Worm (Caenorhabditis elegans) whole organism, young adult: ENCODE results near the gene Y43F8C.13.

Experiments
- B0019.2 ChIP-seq: fragments of 200-800 bp; sonication (Bioruptor generic); conservative IDR thresholded peaks from 2 replicates; pipeline ENCODE4 v1.3.6; 2022; ENCODE audit warnings: missing genetic modification reagents, missing genetic modification characterization, missing compliant biosample characterization
- B0261.1 ChIP-seq: sonication (generic microtip); optimal IDR thresholded peaks from 2 replicates; lab custom pipeline; 2016; ENCODE audit warnings: mild to moderate bottlenecking, missing genetic modification characterization, moderate library complexity, missing compliant biosample characterization
- F37B4.10 ChIP-seq: fragments of 200-800 bp; sonication (Bioruptor generic); IDR thresholded peaks from 2 replicates; pipeline ENCODE4 v1.3.6; 2022; ENCODE audit warnings: missing genetic modification characterization, missing compliant biosample characterization
- K12H6.12 ChIP-seq: fragments of 200-800 bp; sonication (Bioruptor generic); optimal IDR thresholded peaks from 2 replicates; lab custom pipeline; 2018; ENCODE audit warnings: mild to moderate bottlenecking, missing genetic modification characterization, missing compliant biosample characterization
- T07F8.4 ChIP-seq: sonication (generic microtip); optimal IDR thresholded peaks from 2 replicates; lab custom pipeline; 2016; ENCODE audit warnings: mild to moderate bottlenecking, missing genetic modification characterization, moderate library complexity, missing compliant biosample characterization
- aptf-2 ChIP-seq: fragments of 200-800 bp; sonication (Bioruptor generic); conservative IDR thresholded peaks from 2 replicates; pipeline ENCODE4 v1.3.6; 2022; ENCODE audit warnings: missing genetic modification reagents, missing genetic modification characterization, missing compliant biosample characterization
- attf-6 ChIP-seq: fragments of 200-800 bp; sonication (Bioruptor generic); IDR thresholded peaks from 2 replicates; pipeline ENCODE4 v1.3.6; 2022; ENCODE audit warnings: missing genetic modification reagents, missing genetic modification characterization, missing compliant biosample characterization
- ccch-3 ChIP-seq: fragments of 200-800 bp; sonication (Bioruptor generic); optimal IDR thresholded peaks from 2 replicates; lab custom pipeline; 2018; ENCODE audit warnings: mild to moderate bottlenecking, missing genetic modification characterization, missing compliant biosample characterization
- cebp-1 ChIP-seq, 2 experiments: fragments of 200-800 bp in 1 of 2; sonication (Bioruptor generic) in 1 of 2; sonication (generic microtip) in 1 of 2; IDR thresholded peaks in 1 of 2; optimal IDR thresholded peaks in 1 of 2; 2 replicates each; pipeline versions ENCODE4 v1.3.6 to Lab custom; 2017 to 2022; ENCODE audit warnings: missing compliant biosample characterization in 2 of 2, missing genetic modification characterization in 2 of 2, mild to moderate bottlenecking in 1 of 2, missing genetic modification reagents in 1 of 2, moderate library complexity in 1 of 2
- ceh-40 ChIP-seq: fragments of 200-800 bp; sonication (Bioruptor generic); IDR thresholded peaks from 2 replicates; pipeline ENCODE4 v1.3.6; 2022; ENCODE audit warnings: missing genetic modification characterization, missing compliant biosample characterization
- efl-1 ChIP-seq: fragments of 150-350 bp; optimal IDR thresholded peaks from 2 replicates; lab custom pipeline; 2014; ENCODE audit warnings: missing biosample characterization, missing genetic modification reagents, missing genetic modification characterization
- egl-18 ChIP-seq: fragments of 200-800 bp; sonication (Bioruptor generic); IDR thresholded peaks from 2 replicates; pipeline ENCODE4 v1.3.6; 2022; ENCODE audit warnings: missing genetic modification reagents, missing genetic modification characterization, missing compliant biosample characterization
- hmg-1.2 ChIP-seq: fragments of 200-800 bp; sonication (Bioruptor generic); IDR thresholded peaks from 2 replicates; pipeline ENCODE4 v1.3.6; 2022; ENCODE audit warnings: missing genetic modification reagents, missing genetic modification characterization, missing compliant biosample characterization
- lin-26 ChIP-seq: fragments of 200-800 bp; sonication (Bioruptor generic); IDR thresholded peaks from 2 replicates; pipeline ENCODE4 v1.3.6; 2022; ENCODE audit warnings: missing genetic modification reagents, missing genetic modification characterization, missing compliant biosample characterization
- lin-35 ChIP-seq, 3 experiments: fragments of 150-350 bp in 2 of 3; sonication (generic microtip) in 1 of 3; optimal IDR thresholded peaks; 2 replicates each; lab custom pipeline; 2014 to 2018; ENCODE audit warnings: missing biosample characterization in 3 of 3, missing genetic modification characterization in 3 of 3, missing genetic modification reagents in 3 of 3
- lsl-1 ChIP-seq: fragments of 200-800 bp; sonication (Bioruptor generic); optimal IDR thresholded peaks from 2 replicates; lab custom pipeline; 2018; ENCODE audit warnings: mild to moderate bottlenecking, missing genetic modification characterization, moderate library complexity, missing compliant biosample characterization
- madf-8 ChIP-seq: fragments of 200-800 bp; sonication (Bioruptor generic); conservative IDR thresholded peaks from 2 replicates; pipeline ENCODE4 v1.3.6; 2022; ENCODE audit warnings: missing genetic modification reagents, missing genetic modification characterization, missing compliant biosample characterization
- nfya-1 ChIP-seq: sonication (generic microtip); optimal IDR thresholded peaks from 2 replicates; lab custom pipeline; 2017; ENCODE audit warnings: antibody characterized with exemption, missing compliant biosample characterization, missing genetic modification characterization, borderline replicate concordance; ENCODE audit not compliant: insufficient read depth
- nhr-179 ChIP-seq: sonication (generic microtip); optimal IDR thresholded peaks from 2 replicates; lab custom pipeline; 2016; ENCODE audit warnings: mild to moderate bottlenecking, missing genetic modification characterization, missing compliant biosample characterization
- nhr-80 ChIP-seq: sonication (generic microtip); optimal IDR thresholded peaks from 2 replicates; lab custom pipeline; 2016; ENCODE audit warnings: missing genetic modification characterization, missing compliant biosample characterization
- rec-8 ChIP-seq, 2 experiments: sonication (generic microtip); optimal IDR thresholded peaks; 2 replicates each; lab custom pipeline; 2016; ENCODE audit warnings: mild to moderate bottlenecking in 2 of 2, missing genetic modification characterization in 2 of 2, missing genetic modification reagents in 2 of 2, missing genotype in 2 of 2, missing biosample characterization in 1 of 2, missing compliant biosample characterization in 1 of 2, moderate library complexity in 1 of 2
- rpc-1 ChIP-seq, 2 experiments: fragments of 150-350 bp in 1 of 2; sonication (generic microtip) in 1 of 2; optimal IDR thresholded peaks; 2 replicates each; lab custom pipeline; 2014 to 2018; ENCODE audit warnings: missing biosample characterization in 1 of 2, missing genetic modification characterization in 1 of 2, missing genetic modification reagents in 1 of 2, missing genotype in 1 of 2
- sea-2 ChIP-seq: fragments of 200-800 bp; sonication (Bioruptor generic); IDR thresholded peaks from 2 replicates; pipeline ENCODE4 v1.3.6; 2022; ENCODE audit warnings: missing genetic modification characterization, missing compliant biosample characterization
- snpc-1.3 ChIP-seq: sonication (generic microtip); optimal IDR thresholded peaks from 2 replicates; lab custom pipeline; 2017; ENCODE audit warnings: missing genetic modification characterization, mild to moderate bottlenecking, missing compliant biosample characterization, antibody characterized with exemption, moderate library complexity, missing genotype, missing genetic modification reagents; ENCODE audit not compliant: insufficient read depth
- tbp1 ChIP-seq: fragments of 200-800 bp; sonication (Bioruptor generic); optimal IDR thresholded peaks from 2 replicates; lab custom pipeline; 2018; ENCODE audit warnings: mild to moderate bottlenecking, missing genetic modification characterization, missing compliant biosample characterization
- zfh-2 ChIP-seq: fragments of 200-800 bp; sonication (Bioruptor generic); conservative IDR thresholded peaks from 2 replicates; pipeline ENCODE4 v1.3.6; 2022; ENCODE audit warnings: missing genetic modification reagents, missing genetic modification characterization, missing compliant biosample characterization
- ztf-18 ChIP-seq: sonication (generic microtip); optimal IDR thresholded peaks from 2 replicates; lab custom pipeline; 2016; ENCODE audit warnings: missing genotype, mild to moderate bottlenecking, missing genetic modification characterization, missing compliant biosample characterization
- ztf-25 ChIP-seq: fragments of 200-800 bp; sonication (Bioruptor generic); IDR thresholded peaks from 2 replicates; pipeline ENCODE4 v1.3.6; 2022; ENCODE audit warnings: missing genetic modification reagents, missing genetic modification characterization, missing compliant biosample characterization
- ztf-6 ChIP-seq: fragments of 200-800 bp; sonication (Bioruptor generic); IDR thresholded peaks from 2 replicates; pipeline ENCODE4 v1.3.6; 2022; ENCODE audit warnings: missing genetic modification reagents, missing genetic modification characterization, missing compliant biosample characterization

Y43F8C.13 gene

ce11 chrV:19673298-19673903, 23.8 kb downstream of the Y43F8C.13 start (continued):
- TF ChIP-seq rpc-1 (optimal IDR thresholded peaks at IDR 0.05; lab: Kevin White, UChicago), result no peak
- no peak for TF ChIP-seq rpc-1 (tag; optimal IDR thresholded peaks at IDR 0.05; lab: Kevin White, UChicago)
- no peak for TF ChIP-seq nhr-179 (tag; lab: Kevin White, UChicago)
- no peak for TF ChIP-seq lin-35 (GFP tag; optimal IDR thresholded peaks at IDR 0.05; lab: Kevin White, UChicago)
- peak; percentile 84 for TF ChIP-seq efl-1 (GFP tag; lab: Kevin White, UChicago)
- peak; percentile 21 for TF ChIP-seq snpc-1.3 (tag; lab: Kevin White, UChicago)
- no peak for TF ChIP-seq ceh-40 (GFP tag; lab: Robert Waterston, UW)
- TF ChIP-seq F37B4.10 (GFP tag; lab: Robert Waterston, UW), result no peak
- TF ChIP-seq B0019.2 (GFP tag; lab: Robert Waterston, UW), result no peak
- TF ChIP-seq rec-8 (tag; optimal IDR thresholded peaks at IDR 0.05; lab: Kevin White, UChicago), result no peak

ce11 chrV:19672357-19672756, 24.8 kb downstream of the Y43F8C.13 start:
- TF ChIP-seq cebp-1 (GFP tag; IDR thresholded peaks at IDR 0.05; lab: Robert Waterston, UW) (no peak), cebp-1 (tag; optimal IDR thresholded peaks at IDR 0.05; lab: Kevin White, UChicago) (peak; percentile 83), T07F8.4 (tag; lab: Kevin White, UChicago) (no peak), nhr-80 (tag; lab: Kevin White, UChicago) (peak; percentile 86)

ce11 chrV:19671816-19672215, 25.4 kb downstream of the Y43F8C.13 start:
- TF ChIP-seq ztf-6 (no peak), sea-2 (GFP tag; lab: Robert Waterston, UW) (no peak), hmg-1.2 (GFP tag; lab: Robert Waterston, UW) (peak; percentile 82), ccch-3 (GFP tag; lab: Kevin White, UChicago) (no peak), snpc-1.3 (tag; lab: Kevin White, UChicago) (no peak), zfh-2 (GFP tag; lab: Robert Waterston, UW) (peak; percentile 58; the same call in 1 of the 2 replicates)
- TF ChIP-seq, all 124 proteins: peak for 2

- TF ChIP-seq tbp1 (GFP tag; lab: Kevin White, UChicago) (peak; percentile 76), madf-8 (GFP tag; lab: Robert Waterston, UW) (no peak), rpc-1 (optimal IDR thresholded peaks at IDR 0.05; lab: Kevin White, UChicago) (peak; percentile 7), rpc-1 (tag; optimal IDR thresholded peaks at IDR 0.05; lab: Kevin White, UChicago) (peak; percentile 64), B0261.1 (tag; lab: Kevin White, UChicago) (peak; percentile 40), lin-26 (GFP tag; lab: Robert Waterston, UW) (no peak), ztf-25 (GFP tag; lab: Robert Waterston, UW) (no peak)
These were observed 26.3 kb downstream of the Y43F8C.13 start for ce11 chrV:19670866-19671265.

DNA sequence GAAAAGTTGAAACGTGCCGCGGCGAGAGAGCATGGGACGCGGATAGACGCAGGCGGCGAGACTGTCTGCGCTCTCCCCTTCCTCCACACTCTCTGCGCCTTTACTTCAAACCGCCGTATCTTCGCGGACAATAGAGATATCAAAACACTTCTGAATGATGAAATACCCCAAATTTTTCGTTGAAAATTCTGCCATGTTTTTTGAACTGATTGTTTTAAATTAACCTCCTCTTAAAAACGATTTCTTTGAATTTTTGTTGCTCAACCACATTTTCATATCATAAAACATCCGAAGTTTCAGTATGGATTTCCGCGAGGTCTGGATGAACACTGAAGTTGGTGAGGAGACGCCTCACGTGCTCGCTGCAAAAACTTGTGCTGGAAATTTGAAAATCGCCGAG, 27.2 kb downstream of the Y43F8C.13 start, which contains the start of gene Y43F8C.11:
Gene Y43F8C.11 (plus strand): TSS at position 301 of the 400 bp plus-strand sequence.
- TF ChIP-seq attf-6 (no peak), zfh-2 (GFP tag; lab: Robert Waterston, UW) (0 out of 2 replicates have a peak, but pooled peaks have one; percentile 26), hmg-1.2 (GFP tag; lab: Robert Waterston, UW) (peak; percentile 29)

ce11 chrV:19668213-19668612, 29.0 kb downstream of the Y43F8C.13 start:
- TF ChIP-seq ztf-18 (tag; lab: Kevin White, UChicago) (no peak), nfya-1 (no peak), K12H6.12 (no peak), aptf-2 (GFP tag; lab: Robert Waterston, UW) (no peak), egl-18 (no peak), snpc-1.3 (tag; lab: Kevin White, UChicago) (no peak), lsl-1 (GFP tag; lab: Kevin White, UChicago) (no peak)
